Worm (Caenorhabditis elegans) whole organism, L1 larva: Measurements from ENCODE around the gene ZK546.5.

Experiments
- ama-1 ChIP-seq: fragments of 150-350 bp; optimal IDR thresholded peaks from 2 replicates; lab custom pipeline; 2014
- egl-27 ChIP-seq, 2 experiments: fragments of 150-350 bp in 1 of 2; sonication (generic microtip); optimal IDR thresholded peaks; 3 replicates each; lab custom pipeline; 2017 to 2018; ENCODE audit warnings: missing biosample characterization in 2 of 2, missing genetic modification characterization in 2 of 2, missing genetic modification reagents in 2 of 2
- lin-13 ChIP-seq: fragments of 150-350 bp; optimal IDR thresholded peaks from 2 replicates; lab custom pipeline; 2014; ENCODE audit warnings: missing biosample characterization, missing genetic modification reagents, missing genetic modification characterization
- nhr-11 ChIP-seq: fragments of 150-350 bp; optimal IDR thresholded peaks from 2 replicates; lab custom pipeline; 2014; ENCODE audit warnings: missing biosample characterization, missing genetic modification characterization
- nhr-12 ChIP-seq: sonication (generic microtip); optimal IDR thresholded peaks from 2 replicates; lab custom pipeline; 2017; ENCODE audit warnings: missing biosample characterization, missing genetic modification characterization
- nhr-237 ChIP-seq: fragments of 150-350 bp; optimal IDR thresholded peaks from 2 replicates; lab custom pipeline; 2014; ENCODE audit warnings: missing biosample characterization, missing genetic modification characterization
- nhr-76 ChIP-seq: sonication (generic microtip); optimal IDR thresholded peaks from 2 replicates; lab custom pipeline; 2017; ENCODE audit warnings: missing biosample characterization, missing genetic modification characterization
- nhr-77 ChIP-seq: fragments of 150-350 bp; optimal IDR thresholded peaks from 2 replicates; lab custom pipeline; 2014; ENCODE audit warnings: missing biosample characterization, missing genetic modification characterization
- snpc-4 ChIP-seq: fragments of 150-350 bp; optimal IDR thresholded peaks from 2 replicates; lab custom pipeline; 2014; ENCODE audit warnings: missing biosample characterization, missing genetic modification characterization
- tlp-1 ChIP-seq: fragments of 150-350 bp; optimal IDR thresholded peaks from 2 replicates; lab custom pipeline; 2014; ENCODE audit warnings: missing biosample characterization, missing genetic modification characterization

- TF ChIP-seq nhr-12 (tag; lab: Kevin White, UChicago): no peak
- no peak for TF ChIP-seq lin-13
- TF ChIP-seq nhr-11: no peak
- TF ChIP-seq nhr-237 (tag; lab: Kevin White, UChicago): no peak
- no peak for TF ChIP-seq egl-27 (tag; optimal IDR thresholded peaks at IDR 0.05; lab: Kevin White, UChicago)
- TF ChIP-seq tlp-1 (tag; lab: Kevin White, UChicago): no peak
- no peak for TF ChIP-seq snpc-4 (tag; lab: Kevin White, UChicago)
- no peak for TF ChIP-seq nhr-76 (tag; lab: Kevin White, UChicago)
- TF ChIP-seq nhr-77 (tag; lab: Kevin White, UChicago): no peak
- TF ChIP-seq ama-1 (lab: Kevin White, UChicago): no peak
Measured at ce11 chrII:4918501-4919021, 17.1 kb upstream of the ZK546.5 start.
